Fruit fly (Drosophila melanogaster) whole organism, embryonic: ENCODE measurements around the gene CG46308.

Experiments used
- Asciz ChIP-seq: fragments of 200-800 bp; sonication (Bioruptor generic); optimal IDR thresholded peaks from 2 replicates; lab custom pipeline; 2017; ENCODE audit warnings: missing biosample characterization, mild to moderate bottlenecking, missing genetic modification characterization, missing genetic modification reagents
- Bgb ChIP-seq: fragments of 200-800 bp; sonication (Bioruptor generic); IDR thresholded peaks from 2 replicates; pipeline ENCODE4 v1.3.6; 2022; ENCODE audit warnings: missing biosample characterization, missing genetic modification characterization; ENCODE audit not compliant: partially characterized antibody
- CG10366 ChIP-seq: fragments of 200-800 bp; sonication (Bioruptor generic); IDR thresholded peaks from 2 replicates; pipeline ENCODE4 v1.3.6; 2022; ENCODE audit warnings: missing biosample characterization, missing genetic modification characterization
- CG11504 ChIP-seq: fragments of 200-800 bp; sonication (Bioruptor generic); optimal IDR thresholded peaks from 3 replicates; lab custom pipeline; 2019; ENCODE audit warnings: missing biosample characterization, mild to moderate bottlenecking, missing genetic modification characterization, moderate library complexity
- CG13624 ChIP-seq: fragments of 200-800 bp; sonication (Bioruptor generic); optimal IDR thresholded peaks from 2 replicates; lab custom pipeline; 2016; ENCODE audit warnings: missing biosample characterization, missing genetic modification characterization
- CG14710 ChIP-seq: fragments of 200-800 bp; sonication (Bioruptor generic); optimal IDR thresholded peaks from 3 replicates; lab custom pipeline; 2019; ENCODE audit warnings: missing biosample characterization, mild to moderate bottlenecking, missing genetic modification characterization, moderate library complexity
- CG2116 ChIP-seq: fragments of 200-800 bp; sonication (Bioruptor generic); optimal IDR thresholded peaks from 3 replicates; lab custom pipeline; 2018; ENCODE audit warnings: missing biosample characterization, mild to moderate bottlenecking, missing genetic modification characterization
- CG2120 ChIP-seq: fragments of 200-800 bp; sonication (Bioruptor generic); optimal IDR thresholded peaks from 3 replicates; lab custom pipeline; 2016; ENCODE audit warnings: missing biosample characterization, missing genetic modification characterization
- CG2199 ChIP-seq: fragments of 200-800 bp; sonication (Bioruptor generic); IDR thresholded peaks from 3 replicates; pipeline ENCODE4 v1.3.6; 2022; ENCODE audit warnings: missing biosample characterization, missing genetic modification characterization
- CG2712 ChIP-seq: fragments of 200-800 bp; optimal IDR thresholded peaks from 3 replicates; lab custom pipeline; 2019; ENCODE audit warnings: missing biosample characterization, mild to moderate bottlenecking, missing genetic modification characterization, moderate library complexity
- CG30431 ChIP-seq: fragments of 200-800 bp; sonication (Bioruptor generic); optimal IDR thresholded peaks from 2 replicates; lab custom pipeline; 2017; ENCODE audit warnings: missing biosample characterization, missing genetic modification characterization
- CG33213 ChIP-seq: fragments of 200-800 bp; sonication (Bioruptor generic); optimal IDR thresholded peaks from 3 replicates; lab custom pipeline; 2016; ENCODE audit warnings: missing biosample characterization, missing genetic modification characterization
- CG5245 ChIP-seq: fragments of 200-800 bp; sonication (Bioruptor generic); optimal IDR thresholded peaks from 3 replicates; lab custom pipeline; 2016; ENCODE audit warnings: missing biosample characterization, missing genetic modification characterization
- CG5953 ChIP-seq: fragments of 200-800 bp; sonication (Bioruptor generic); IDR thresholded peaks from 2 replicates; pipeline ENCODE4 v1.3.6; 2022; ENCODE audit warnings: missing biosample characterization, missing genetic modification characterization
- CG7839 ChIP-seq: fragments of 200-800 bp; sonication (Bioruptor generic); optimal IDR thresholded peaks from 3 replicates; lab custom pipeline; 2018; ENCODE audit warnings: missing biosample characterization, mild to moderate bottlenecking, missing genetic modification characterization, moderate library complexity
- CG8359 ChIP-seq: fragments of 200-800 bp; sonication (Bioruptor generic); optimal IDR thresholded peaks from 2 replicates; lab custom pipeline; 2017; ENCODE audit warnings: missing biosample characterization, mild to moderate bottlenecking, missing genetic modification characterization, borderline replicate concordance
- CG8765 ChIP-seq: fragments of 200-800 bp; sonication (Bioruptor generic); IDR thresholded peaks from 2 replicates; pipeline ENCODE4 v1.3.6; 2022; ENCODE audit warnings: missing biosample characterization, missing genetic modification characterization
- CG9727 ChIP-seq: fragments of 200-800 bp; sonication (Bioruptor generic); optimal IDR thresholded peaks from 3 replicates; lab custom pipeline; 2017; ENCODE audit warnings: missing biosample characterization, mild to moderate bottlenecking, missing genetic modification characterization
- CG9876 ChIP-seq: fragments of 200-800 bp; sonication (Bioruptor generic); optimal IDR thresholded peaks from 2 replicates; lab custom pipeline; 2016; ENCODE audit warnings: missing biosample characterization, missing genetic modification characterization
- CrebB ChIP-seq: fragments of 200-800 bp; sonication (Bioruptor generic); optimal IDR thresholded peaks from 3 replicates; lab custom pipeline; 2018; ENCODE audit warnings: missing biosample characterization, mild to moderate bottlenecking, missing genetic modification characterization
- Ets97D ChIP-seq: fragments of 200-800 bp; sonication (Bioruptor generic); optimal IDR thresholded peaks from 3 replicates; lab custom pipeline; 2016; ENCODE audit warnings: missing biosample characterization, missing genetic modification characterization
- HLH3B ChIP-seq: fragments of 200-800 bp; sonication (Bioruptor generic); IDR thresholded peaks from 2 replicates; pipeline ENCODE4 v1.3.6; 2022; ENCODE audit warnings: missing biosample characterization, missing genetic modification characterization
- Hr51 ChIP-seq, 2 experiments: fragments of 200-800 bp; sonication (Bioruptor generic); optimal IDR thresholded peaks; 2 replicates in 1 of 2; 3 replicates in 1 of 2; lab custom pipeline; 2016 to 2018; ENCODE audit warnings: missing biosample characterization in 2 of 2, missing genetic modification characterization in 2 of 2, mild to moderate bottlenecking in 1 of 2, moderate library complexity in 1 of 2
- Mrtf ChIP-seq: fragments of 200-800 bp; sonication (Bioruptor generic); IDR thresholded peaks from 3 replicates; pipeline ENCODE4 v1.3.6; 2022; ENCODE audit warnings: missing biosample characterization, missing genetic modification characterization
- Xbp1 ChIP-seq: fragments of 200-800 bp; sonication (Bioruptor generic); optimal IDR thresholded peaks from 3 replicates; lab custom pipeline; 2016; ENCODE audit warnings: missing biosample characterization, mild to moderate bottlenecking, missing genetic modification characterization
- bcd ChIP-seq: fragments of 200-800 bp; sonication (Bioruptor generic); optimal IDR thresholded peaks from 2 replicates; lab custom pipeline; 2017; ENCODE audit warnings: missing biosample characterization, mild to moderate bottlenecking, missing genetic modification characterization
- bigmax ChIP-seq: fragments of 200-800 bp; sonication (Bioruptor generic); optimal IDR thresholded peaks from 2 replicates; lab custom pipeline; 2018; ENCODE audit warnings: missing biosample characterization, mild to moderate bottlenecking, missing genetic modification characterization
- btn ChIP-seq: fragments of 200-800 bp; sonication (Bioruptor generic); optimal IDR thresholded peaks from 2 replicates; lab custom pipeline; 2016; ENCODE audit warnings: missing biosample characterization, missing genetic modification characterization
- cg ChIP-seq: fragments of 200-800 bp; sonication (Bioruptor generic); optimal IDR thresholded peaks from 3 replicates; lab custom pipeline; 2019; ENCODE audit warnings: missing biosample characterization, mild to moderate bottlenecking, missing genetic modification characterization, moderate library complexity
- crc ChIP-seq: fragments of 200-800 bp; sonication (Bioruptor generic); optimal IDR thresholded peaks from 2 replicates; lab custom pipeline; 2016; ENCODE audit warnings: missing biosample characterization, missing genetic modification characterization
- croc ChIP-seq: fragments of 200-800 bp; sonication (Bioruptor generic); conservative IDR thresholded peaks from 3 replicates; pipeline ENCODE4 v1.3.6; 2022; ENCODE audit warnings: missing biosample characterization, missing genetic modification characterization
- dm ChIP-seq: fragments of 200-800 bp; sonication (Bioruptor generic); optimal IDR thresholded peaks from 3 replicates; lab custom pipeline; 2016; ENCODE audit warnings: missing biosample characterization, missing genetic modification characterization
- eve ChIP-seq, 2 experiments: fragments of >200 bp; optimal IDR thresholded peaks; 2 replicates each; lab custom pipeline; 2017; ENCODE audit warnings: missing biosample characterization in 2 of 2, missing genetic modification characterization in 2 of 2
- ftz-f1 ChIP-seq: fragments of 200-800 bp; sonication (Bioruptor generic); optimal IDR thresholded peaks from 2 replicates; lab custom pipeline; 2016; ENCODE audit warnings: missing biosample characterization, missing genetic modification characterization
- gsb-n ChIP-seq: fragments of 200-800 bp; sonication (Bioruptor generic); optimal IDR thresholded peaks from 3 replicates; lab custom pipeline; 2018; ENCODE audit warnings: missing biosample characterization, mild to moderate bottlenecking, missing genetic modification characterization
- lab ChIP-seq: fragments of 200-800 bp; sonication (Bioruptor generic); optimal IDR thresholded peaks from 3 replicates; lab custom pipeline; 2017; ENCODE audit warnings: missing biosample characterization, missing genetic modification characterization, mild to moderate bottlenecking, moderate library complexity, missing genetic modification reagents
- lola ChIP-seq, 3 experiments: fragments of >200 bp in 2 of 3; fragments of 200-800 bp in 1 of 3; sonication (Bioruptor generic) in 1 of 3; optimal IDR thresholded peaks; 2 replicates each; lab custom pipeline; 2017 to 2019; ENCODE audit warnings: missing biosample characterization in 3 of 3, missing genetic modification characterization in 3 of 3, mild to moderate bottlenecking in 1 of 3, moderate library complexity in 1 of 3
- lov ChIP-seq, 2 experiments: fragments of 200-800 bp in 1 of 2; fragments of >200 bp in 1 of 2; sonication (Bioruptor generic) in 1 of 2; IDR thresholded peaks in 1 of 2; optimal IDR thresholded peaks in 1 of 2; 2 replicates in 1 of 2; 3 replicates in 1 of 2; pipeline versions ENCODE4 v1.3.6 to Lab custom; 2017 to 2022; ENCODE audit warnings: missing biosample characterization in 1 of 2, missing genetic modification characterization in 1 of 2
- oc ChIP-seq: fragments of 200-800 bp; sonication (Bioruptor generic); optimal IDR thresholded peaks from 2 replicates; lab custom pipeline; 2018; ENCODE audit warnings: missing biosample characterization, mild to moderate bottlenecking, missing genetic modification characterization, moderate library complexity
- pho ChIP-seq: fragments of 200-800 bp; sonication (Bioruptor generic); optimal IDR thresholded peaks from 2 replicates; lab custom pipeline; 2016; ENCODE audit warnings: missing biosample characterization, missing genetic modification characterization
- pnt ChIP-seq: fragments of 200-800 bp; sonication (Bioruptor generic); optimal IDR thresholded peaks from 3 replicates; lab custom pipeline; 2016; ENCODE audit warnings: missing biosample characterization, missing genetic modification characterization
- pros ChIP-seq: fragments of 200-800 bp; sonication (Bioruptor generic); optimal IDR thresholded peaks from 3 replicates; lab custom pipeline; 2019; ENCODE audit warnings: missing biosample characterization, mild to moderate bottlenecking, missing genetic modification characterization, moderate library complexity
- shn ChIP-seq: fragments of 200-800 bp; sonication (Bioruptor generic); optimal IDR thresholded peaks from 3 replicates; lab custom pipeline; 2016; ENCODE audit warnings: missing biosample characterization, missing genetic modification characterization
- sisA ChIP-seq: fragments of 200-800 bp; sonication (Bioruptor generic); IDR thresholded peaks from 2 replicates; pipeline ENCODE4 v1.3.6; 2022; ENCODE audit warnings: missing biosample characterization, missing genetic modification characterization
- stwl ChIP-seq: fragments of 200-800 bp; sonication (Bioruptor generic); optimal IDR thresholded peaks from 3 replicates; lab custom pipeline; 2018; ENCODE audit warnings: missing biosample characterization, mild to moderate bottlenecking, missing genetic modification characterization, moderate library complexity
- unpg ChIP-seq: fragments of 200-800 bp; sonication (Bioruptor generic); optimal IDR thresholded peaks from 3 replicates; lab custom pipeline; 2018; ENCODE audit warnings: missing biosample characterization, mild to moderate bottlenecking, missing genetic modification characterization, moderate library complexity
- usp ChIP-seq: fragments of >200 bp; optimal IDR thresholded peaks from 2 replicates; lab custom pipeline; 2017; ENCODE audit warnings: missing biosample characterization, missing genetic modification characterization
- yki ChIP-seq: fragments of >200 bp; optimal IDR thresholded peaks from 3 replicates; lab custom pipeline; 2018

CG46308 gene

DNA sequence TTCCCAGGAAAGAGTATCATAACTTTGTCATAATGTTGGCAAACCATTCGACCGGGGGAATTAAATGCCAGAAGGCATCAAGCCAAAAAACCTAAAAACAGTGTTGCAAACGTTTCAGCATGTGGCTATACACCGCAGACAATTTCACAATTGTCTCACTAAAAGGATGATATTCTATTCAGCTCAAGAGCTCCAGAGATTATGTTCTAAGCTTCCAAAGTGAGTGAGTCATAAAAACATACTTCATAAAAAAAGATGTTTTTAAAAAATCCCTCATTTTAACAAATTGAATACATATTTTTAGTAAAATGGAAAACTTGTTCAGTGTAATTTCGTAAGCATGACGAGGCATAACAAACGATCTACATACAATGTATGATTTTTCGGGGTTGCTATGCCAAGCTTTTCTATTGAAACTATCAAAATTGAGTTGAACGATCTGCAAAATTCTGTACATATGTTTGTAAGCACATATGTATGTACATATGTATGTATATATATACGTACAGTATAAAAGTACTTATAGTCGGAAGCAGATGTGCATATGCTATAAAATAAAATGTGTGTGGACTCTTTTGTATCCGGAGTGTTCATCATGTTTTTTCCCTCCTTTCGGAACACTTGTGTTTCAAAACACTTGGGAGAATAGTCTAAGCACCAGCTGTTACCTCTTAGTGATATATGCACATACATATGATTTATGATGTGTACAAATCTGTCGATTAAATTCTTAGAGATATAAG is 53.5 kb downstream of the CG46308 start (continued):
- TF ChIP-seq gsb-n (peak; percentile 28), CG14710 (peak; percentile 58), croc (peak; percentile 47; the same call in 2 of the 3 replicates), Hr51 (GFP tag; optimal IDR thresholded peaks at IDR 0.05; lab: Kevin White, UChicago) (peak; percentile 21 to 79), cg (GFP tag; lab: Kevin White, UChicago) (no peak), CG2712 (tag; lab: Kevin White, UChicago) (peak; percentile 83), Xbp1 (peak; percentile 88), CG9727 (GFP tag; lab: Kevin White, UChicago) (peak; percentile 88), eve (GFP tag; optimal IDR thresholded peaks at IDR 0.05; lab: Kevin White, UChicago) (peak in 1 of 2 experiments; percentile 71), crc (GFP tag; lab: Kevin White, UChicago) (peak; percentile 79), CrebB (tag; lab: Kevin White, UChicago) (no peak), sisA (peak; percentile 75), CG33213 (GFP tag; lab: Kevin White, UChicago) (peak; percentile 83), CG5245 (GFP tag; lab: Kevin White, UChicago) (peak; percentile 61), CG8765 (GFP tag; lab: Robert Waterston, UW) (peak; percentile 73), lab (GFP tag; lab: Kevin White, UChicago) (peak; percentile 82), HLH3B (peak; percentile 68; the same call in 1 of the 2 replicates), CG10366 (GFP tag; lab: Robert Waterston, UW) (peak; percentile 80), dm (GFP tag; lab: Kevin White, UChicago) (peak; percentile 51), CG2120 (GFP tag; lab: Kevin White, UChicago) (peak; percentile 65), unpg (GFP tag; lab: Kevin White, UChicago) (peak; percentile 87), oc (tag; lab: Kevin White, UChicago) (peak; percentile 30), CG2199 (GFP tag; lab: Robert Waterston, UW) (peak; percentile 46; the same call in 1 of the 3 replicates), yki (lab: Kevin White, UChicago) (no peak), lola (GFP tag; optimal IDR thresholded peaks at IDR 0.05; lab: Kevin White, UChicago) (no peak), Ets97D (peak; percentile 72), stwl (tag; lab: Kevin White, UChicago) (peak; percentile 4), ftz-f1 (no peak), CG8359 (GFP tag; lab: Kevin White, UChicago) (peak; percentile 17), usp (no peak), lov (optimal IDR thresholded peaks at IDR 0.05; lab: Kevin White, UChicago) (no peak), lov (GFP tag; IDR thresholded peaks at IDR 0.05; lab: Robert Waterston, UW) (peak; percentile 38; the same call in 1 of the 3 replicates), shn (peak; percentile 39), CG7839 (peak; percentile 86), CG13624 (GFP tag; lab: Kevin White, UChicago) (peak; percentile 90), bigmax (no peak), pros (GFP tag; lab: Kevin White, UChicago) (no peak), CG2116 (GFP tag; lab: Kevin White, UChicago) (peak; percentile 32), pho (GFP tag; lab: Kevin White, UChicago) (peak; percentile 2), CG9876 (GFP tag; lab: Kevin White, UChicago) (peak; percentile 27), CG5953 (GFP tag; lab: Robert Waterston, UW) (no peak), pnt (GFP tag; lab: Kevin White, UChicago) (peak; percentile 66), Asciz (peak; percentile 71), CG30431 (GFP tag; lab: Kevin White, UChicago) (peak; percentile 44), bcd (GFP tag; lab: Kevin White, UChicago) (peak; percentile 79), btn (GFP tag; lab: Kevin White, UChicago) (peak; percentile 64), Bgb (GFP tag; lab: Robert Waterston, UW) (no peak), Mrtf (GFP tag; lab: Robert Waterston, UW) (peak; percentile 61), CG11504 (tag; lab: Kevin White, UChicago) (peak; percentile 90)
